Fruit fly (Drosophila melanogaster): ENCODE data around the gene bgm.
A peak's percentile ranks its signal among the peaks of the same experiment; 100 is the strongest.

Gene bgm

dm6 chr2L:14013478-14013877 lies 674 bp downstream of the bgm start (continued):
- TF ChIP-seq CG2678 (tag; optimal IDR thresholded peaks at IDR 0.05) (peak; percentile 14), zen2 (GFP tag; IDR thresholded peaks at IDR 0.05; ENCODE audit: partially characterized antibody) (no peak), ato (GFP tag; IDR thresholded peaks at IDR 0.05; ENCODE audit: partially characterized antibody) (no peak), Scr (GFP tag; IDR thresholded peaks at IDR 0.05; ENCODE audit: partially characterized antibody) (no peak), lab (GFP tag; optimal IDR thresholded peaks at IDR 0.05) (peak; percentile 41), lov (optimal IDR thresholded peaks at IDR 0.05) (no peak), lov (GFP tag; IDR thresholded peaks at IDR 0.05) (no peak), CG34422 (GFP tag; IDR thresholded peaks at IDR 0.05) (0 out of 3 replicates have a peak, but pooled peaks have one; percentile 9), Taf1 (GFP tag; IDR thresholded peaks at IDR 0.05) (no peak), ham (GFP tag; IDR thresholded peaks at IDR 0.05) (no peak), CG4360 (GFP tag; IDR thresholded peaks at IDR 0.05) (no peak), luna (GFP tag; optimal IDR thresholded peaks at IDR 0.05) (no peak), CG17829 (tag; optimal IDR thresholded peaks at IDR 0.05) (no peak), HHEX (GFP tag; optimal IDR thresholded peaks at IDR 0.05) (no peak), D (optimal IDR thresholded peaks at IDR 0.05) (no peak), D (GFP tag; optimal IDR thresholded peaks at IDR 0.05) (no peak), Hmr (GFP tag; optimal IDR thresholded peaks at IDR 0.05) (peak; percentile 34), CG14965 (GFP tag; optimal IDR thresholded peaks at IDR 0.05; ENCODE audit: borderline replicate concordance) (no peak), caup (GFP tag; optimal IDR thresholded peaks at IDR 0.05; ENCODE audit: severe bottlenecking) (peak; percentile 51), CG30431 (GFP tag; optimal IDR thresholded peaks at IDR 0.05) (no peak), CG2116 (GFP tag; optimal IDR thresholded peaks at IDR 0.05) (no peak), ATbp (GFP tag; optimal IDR thresholded peaks at IDR 0.05) (no peak), Hr3 (GFP tag; optimal IDR thresholded peaks at IDR 0.05) (no peak), kni (GFP tag; optimal IDR thresholded peaks at IDR 0.05) (no peak), CG10267 (tag; optimal IDR thresholded peaks at IDR 0.05) (no peak), CG2199 (GFP tag; IDR thresholded peaks at IDR 0.05) (no peak), trem (tag; optimal IDR thresholded peaks at IDR 0.05) (no peak), CG17385 (GFP tag; optimal IDR thresholded peaks at IDR 0.05) (no peak), BtbVII (GFP tag; optimal IDR thresholded peaks at IDR 0.05) (no peak), CG1602 (GFP tag; optimal IDR thresholded peaks at IDR 0.05) (no peak), CG3407 (GFP tag; optimal IDR thresholded peaks at IDR 0.05) (no peak), maf-S (GFP tag; optimal IDR thresholded peaks at IDR 0.05) (no peak), CG4730 (GFP tag; IDR thresholded peaks at IDR 0.05) (no peak), Hsf (GFP tag; optimal IDR thresholded peaks at IDR 0.05) (no peak), H2.0 (GFP tag; IDR thresholded peaks at IDR 0.05) (no peak), MESR4 (GFP tag; optimal IDR thresholded peaks at IDR 0.05) (no peak), Deaf1 (tag; optimal IDR thresholded peaks at IDR 0.05) (peak; percentile 59), Oaz (GFP tag; IDR thresholded peaks at IDR 0.05) (no peak), Hr39 (optimal IDR thresholded peaks at IDR 0.05) (no peak), HLHmδ (GFP tag; optimal IDR thresholded peaks at IDR 0.05) (no peak), CG12071 (GFP tag; optimal IDR thresholded peaks at IDR 0.05) (peak; percentile 5), abd-A (tag; optimal IDR thresholded peaks at IDR 0.05) (no peak), Dip2 (GFP tag; IDR thresholded peaks at IDR 0.05) (no peak), ERR (GFP tag; optimal IDR thresholded peaks at IDR 0.05) (peak; percentile 19), tna (GFP tag; IDR thresholded peaks at IDR 0.05; ENCODE audit: partially characterized antibody) (no peak), CG7987 (GFP tag; optimal IDR thresholded peaks at IDR 0.05) (peak; percentile 72), wek (GFP tag; optimal IDR thresholded peaks at IDR 0.05) (no peak), CG9932 (GFP tag; IDR thresholded peaks at IDR 0.05) (no peak), repo (GFP tag; optimal IDR thresholded peaks at IDR 0.05) (no peak), CG14441 (GFP tag; IDR thresholded peaks at IDR 0.05) (0 out of 2 replicates have a peak, but pooled peaks have one; percentile 7), tup (GFP tag; optimal IDR thresholded peaks at IDR 0.05) (no peak), Oli (tag; optimal IDR thresholded peaks at IDR 0.05) (no peak)

All from whole organism, embryonic.